Worm (Caenorhabditis elegans): ENCODE measurements around the gene pals-32.

ce11 chrV:2880356-2880755 lies 16.1 kb upstream of the pals-32 start:
- TF ChIP-seq W03F9.2 (tag; optimal IDR thresholded peaks at IDR 0.05) = no peak
- no peak for TF ChIP-seq him-1 (tag; optimal IDR thresholded peaks at IDR 0.05)
